Comparison of ENCODE assay signal across 1 fruit fly cellular context in the genomic region with DNA sequence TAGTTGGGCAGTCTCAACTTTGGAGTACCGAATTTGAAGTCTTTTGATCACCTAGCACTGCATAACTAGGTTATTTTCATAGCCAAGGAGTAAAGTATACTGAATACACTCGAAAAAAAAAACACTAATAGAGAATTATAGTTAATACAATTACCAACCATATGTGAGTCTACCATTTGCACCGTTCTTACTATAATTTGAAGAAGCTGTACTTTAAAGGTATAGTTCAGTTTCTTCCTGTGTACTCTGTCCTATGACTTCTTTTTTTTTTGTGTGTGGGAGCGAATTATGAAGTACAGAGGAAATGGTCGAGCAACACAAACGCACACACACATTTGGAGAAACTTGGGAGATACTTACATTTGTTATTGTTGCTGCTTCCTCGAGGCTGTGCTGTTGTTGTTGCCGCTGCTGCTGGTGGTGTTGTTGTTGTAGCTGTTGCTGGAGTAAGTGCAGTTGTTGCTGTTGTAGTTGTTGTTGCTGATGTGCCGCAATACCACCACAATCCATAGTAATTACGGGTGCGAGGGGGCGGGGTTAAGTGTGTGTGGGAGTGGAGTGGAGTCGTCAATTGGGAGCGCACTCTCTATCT.
TF ChIP-seq lines count a peak whose summit lies in the region.

No protein-coding gene starts in this region.

TF ChIP-seq in whole organism, embryonic, 481 proteins besides CTCF, POLR2A, EP300 and RAD21 (continued from another document and continues in another):
- TF ChIP-seq CG2120 (GFP tag; optimal IDR thresholded peaks at IDR 0.05; lab: Kevin White, UChicago), result peak; percentile 74
- TF ChIP-seq CG8089 (GFP tag; optimal IDR thresholded peaks at IDR 0.05; lab: Kevin White, UChicago), result peak; percentile 95
- TF ChIP-seq fru (optimal IDR thresholded peaks at IDR 0.05; lab: Kevin White, UChicago), result no peak
- peak; percentile 49 for TF ChIP-seq NFAT (GFP tag; IDR thresholded peaks at IDR 0.05; lab: Robert Waterston, UW)
- TF ChIP-seq tx (GFP tag; optimal IDR thresholded peaks at IDR 0.05; lab: Kevin White, UChicago), result peak; percentile 86
- TF ChIP-seq Fer2 (tag; optimal IDR thresholded peaks at IDR 0.05; lab: Kevin White, UChicago), result no peak
- TF ChIP-seq CG30020 (tag; optimal IDR thresholded peaks at IDR 0.05; lab: Kevin White, UChicago), result no peak
- TF ChIP-seq BtbVII (GFP tag; optimal IDR thresholded peaks at IDR 0.05; lab: Kevin White, UChicago), result peak; percentile 71
- peak; percentile 52 for TF ChIP-seq klu (GFP tag; IDR thresholded peaks at IDR 0.05; lab: Robert Waterston, UW)
- peak; percentile 93 for TF ChIP-seq dmrt99B (tag; optimal IDR thresholded peaks at IDR 0.05; lab: Kevin White, UChicago)
- TF ChIP-seq CG7372 (GFP tag; IDR thresholded peaks at IDR 0.05; lab: Robert Waterston, UW), result peak; percentile 69
- peak; percentile 82 for TF ChIP-seq CG18599 (GFP tag; optimal IDR thresholded peaks at IDR 0.05; lab: Kevin White, UChicago)
- peak; percentile 66 for TF ChIP-seq CG10147 (GFP tag; optimal IDR thresholded peaks at IDR 0.05; lab: Kevin White, UChicago)
- TF ChIP-seq mld (GFP tag; IDR thresholded peaks at IDR 0.05; lab: Robert Waterston, UW; ENCODE audit: partially characterized antibody), result no peak
- peak; percentile 77 for TF ChIP-seq CG14050 (GFP tag; IDR thresholded peaks at IDR 0.05; lab: Robert Waterston, UW)
- peak; percentile 90 for TF ChIP-seq CG9609 (GFP tag; optimal IDR thresholded peaks at IDR 0.05; lab: Kevin White, UChicago)
- TF ChIP-seq pho (GFP tag; optimal IDR thresholded peaks at IDR 0.05; lab: Kevin White, UChicago), result peak; percentile 65
- TF ChIP-seq zen2 (GFP tag; IDR thresholded peaks at IDR 0.05; lab: Robert Waterston, UW; ENCODE audit: partially characterized antibody), result no peak
- TF ChIP-seq bowl (GFP tag; IDR thresholded peaks at IDR 0.05; lab: Robert Waterston, UW), result peak; percentile 26; the same call in 1 of the 2 replicates
- TF ChIP-seq Hand (GFP tag; optimal IDR thresholded peaks at IDR 0.05; lab: Kevin White, UChicago), result no peak
- peak; percentile 73 for TF ChIP-seq grau (tag; optimal IDR thresholded peaks at IDR 0.05; lab: Kevin White, UChicago)
- TF ChIP-seq aop (GFP tag; IDR thresholded peaks at IDR 0.05; lab: Robert Waterston, UW), result peak; percentile 62
- peak; percentile 13 for TF ChIP-seq CG15514 (GFP tag; optimal IDR thresholded peaks at IDR 0.05; lab: Kevin White, UChicago)
- TF ChIP-seq dpn (GFP tag; optimal IDR thresholded peaks at IDR 0.05; lab: Kevin White, UChicago), result peak; percentile 89 to 91
- TF ChIP-seq Oaz (GFP tag; IDR thresholded peaks at IDR 0.05; lab: Robert Waterston, UW), result peak; percentile 71
- TF ChIP-seq tgo (GFP tag; IDR thresholded peaks at IDR 0.05; lab: Robert Waterston, UW), result peak; percentile 83
- no peak for TF ChIP-seq ftz-f1 (GFP tag; optimal IDR thresholded peaks at IDR 0.05; lab: Kevin White, UChicago)
- no peak for TF ChIP-seq sc (optimal IDR thresholded peaks at IDR 0.05; lab: Kevin White, UChicago)
- TF ChIP-seq sc (GFP tag; optimal IDR thresholded peaks at IDR 0.05; lab: Kevin White, UChicago), result peak; percentile 93
- no peak for TF ChIP-seq CG8478 (optimal IDR thresholded peaks at IDR 0.05; lab: Kevin White, UChicago)
- peak; percentile 50 for TF ChIP-seq run (tag; optimal IDR thresholded peaks at IDR 0.05; lab: Kevin White, UChicago)
- TF ChIP-seq CG11456 (GFP tag; IDR thresholded peaks at IDR 0.05; lab: Robert Waterston, UW), result peak; percentile 77
- peak; percentile 10 for TF ChIP-seq CG6765 (GFP tag; optimal IDR thresholded peaks at IDR 0.05; lab: Kevin White, UChicago)
- peak; percentile 42 for TF ChIP-seq fd3F (GFP tag; optimal IDR thresholded peaks at IDR 0.05; lab: Kevin White, UChicago)
- TF ChIP-seq D (optimal IDR thresholded peaks at IDR 0.05; lab: Kevin White, UChicago), result no peak
- peak; percentile 95 for TF ChIP-seq D (GFP tag; optimal IDR thresholded peaks at IDR 0.05; lab: Kevin White, UChicago)
- TF ChIP-seq Hr51 (GFP tag; optimal IDR thresholded peaks at IDR 0.05; lab: Kevin White, UChicago), result peak; percentile 83 to 90
- no peak for TF ChIP-seq HLH4C (GFP tag; IDR thresholded peaks at IDR 0.05; lab: Robert Waterston, UW; ENCODE audit: partially characterized antibody)
- TF ChIP-seq Neu2 (GFP tag; optimal IDR thresholded peaks at IDR 0.05; lab: Kevin White, UChicago; ENCODE audit: borderline replicate concordance), result peak; percentile 54
- peak; percentile 63 for TF ChIP-seq CG3281 (GFP tag; optimal IDR thresholded peaks at IDR 0.05; lab: Kevin White, UChicago)
- peak; percentile 52 for TF ChIP-seq CG10274 (GFP tag; optimal IDR thresholded peaks at IDR 0.05; lab: Kevin White, UChicago)
- no peak for TF ChIP-seq insv (GFP tag; optimal IDR thresholded peaks at IDR 0.05; lab: Kevin White, UChicago)
- peak; percentile 63 for TF ChIP-seq caup (GFP tag; optimal IDR thresholded peaks at IDR 0.05; lab: Kevin White, UChicago; ENCODE audit: severe bottlenecking)
- peak; percentile 90 for TF ChIP-seq CG10462 (GFP tag; optimal IDR thresholded peaks at IDR 0.05; lab: Kevin White, UChicago)
- TF ChIP-seq crc (GFP tag; optimal IDR thresholded peaks at IDR 0.05; lab: Kevin White, UChicago), result peak; percentile 83
- peak; percentile 96 for TF ChIP-seq fd96Cb (tag; optimal IDR thresholded peaks at IDR 0.05; lab: Kevin White, UChicago)
- TF ChIP-seq pan (optimal IDR thresholded peaks at IDR 0.05; lab: Kevin White, UChicago), result no peak
- TF ChIP-seq pan (GFP tag; optimal IDR thresholded peaks at IDR 0.05 in 1 of 2, IDR thresholded peaks at IDR 0.05 in 1 of 2), result peak in 1 of 2 experiments; percentile 90
- TF ChIP-seq cad (GFP tag; optimal IDR thresholded peaks at IDR 0.05; lab: Kevin White, UChicago), result no peak
- TF ChIP-seq Ada2b (GFP tag; IDR thresholded peaks at IDR 0.05; lab: Robert Waterston, UW), result peak; percentile 86
- TF ChIP-seq CG9797 (GFP tag; optimal IDR thresholded peaks at IDR 0.05; lab: Kevin White, UChicago), result no peak
- TF ChIP-seq h (optimal IDR thresholded peaks at IDR 0.05; lab: Kevin White, UChicago), result no peak
- TF ChIP-seq D19B (GFP tag; optimal IDR thresholded peaks at IDR 0.05; lab: Kevin White, UChicago), result peak; percentile 49
- no peak for TF ChIP-seq Hey (tag; optimal IDR thresholded peaks at IDR 0.05; lab: Kevin White, UChicago)
- TF ChIP-seq CG18476 (GFP tag; optimal IDR thresholded peaks at IDR 0.05; lab: Kevin White, UChicago), result peak; percentile 76
- TF ChIP-seq CG30431 (GFP tag; optimal IDR thresholded peaks at IDR 0.05; lab: Kevin White, UChicago), result peak; percentile 94
- peak; percentile 89 for TF ChIP-seq ems (GFP tag; optimal IDR thresholded peaks at IDR 0.05; lab: Kevin White, UChicago)
- peak; percentile 31; the same call in 1 of the 3 replicates for TF ChIP-seq jigr1 (GFP tag; IDR thresholded peaks at IDR 0.05; lab: Robert Waterston, UW)
- TF ChIP-seq sima (GFP tag; optimal IDR thresholded peaks at IDR 0.05; lab: Kevin White, UChicago), result peak; percentile 81
- TF ChIP-seq CG31388 (GFP tag; optimal IDR thresholded peaks at IDR 0.05; lab: Kevin White, UChicago), result peak; percentile 73
- TF ChIP-seq Dip2 (GFP tag; IDR thresholded peaks at IDR 0.05; lab: Robert Waterston, UW), result no peak
- TF ChIP-seq Trl (optimal IDR thresholded peaks at IDR 0.05; lab: Kevin White, UChicago), result no peak
- peak; percentile 89 for TF ChIP-seq Trl (GFP tag; optimal IDR thresholded peaks at IDR 0.05; lab: Kevin White, UChicago)
- peak; percentile 95 for TF ChIP-seq CG14710 (tag; optimal IDR thresholded peaks at IDR 0.05; lab: Kevin White, UChicago)
- TF ChIP-seq schlank (tag; optimal IDR thresholded peaks at IDR 0.05; lab: Kevin White, UChicago), result no peak
- peak; percentile 50 for TF ChIP-seq CG9932 (GFP tag; IDR thresholded peaks at IDR 0.05; lab: Robert Waterston, UW)
- TF ChIP-seq slp2 (GFP tag; optimal IDR thresholded peaks at IDR 0.05; lab: Kevin White, UChicago), result peak; percentile 93
- peak; percentile 73 for TF ChIP-seq dm (GFP tag; optimal IDR thresholded peaks at IDR 0.05; lab: Kevin White, UChicago)
- peak; percentile 80 for TF ChIP-seq org-1 (GFP tag; optimal IDR thresholded peaks at IDR 0.05; lab: Kevin White, UChicago)
- TF ChIP-seq CG7786 (GFP tag; optimal IDR thresholded peaks at IDR 0.05; lab: Kevin White, UChicago), result peak; percentile 91
- peak; percentile 62 for TF ChIP-seq stwl (tag; optimal IDR thresholded peaks at IDR 0.05; lab: Kevin White, UChicago)
- TF ChIP-seq Gsc (GFP tag; IDR thresholded peaks at IDR 0.05; lab: Robert Waterston, UW), result peak; percentile 81
- peak; percentile 94 for TF ChIP-seq CG10959 (GFP tag; IDR thresholded peaks at IDR 0.05; lab: Robert Waterston, UW)
- TF ChIP-seq CG2889 (GFP tag; IDR thresholded peaks at IDR 0.05; lab: Robert Waterston, UW), result peak; percentile 66; the same call in 2 of the 3 replicates
- peak; percentile 26 for TF ChIP-seq zfh2 (GFP tag; optimal IDR thresholded peaks at IDR 0.05; lab: Kevin White, UChicago)
- peak; percentile 68 for TF ChIP-seq CG9817 (tag; optimal IDR thresholded peaks at IDR 0.05; lab: Kevin White, UChicago)
- peak; percentile 85 for TF ChIP-seq lab (GFP tag; optimal IDR thresholded peaks at IDR 0.05; lab: Kevin White, UChicago)
- TF ChIP-seq Nf-YB (GFP tag; optimal IDR thresholded peaks at IDR 0.05; lab: Kevin White, UChicago), result peak; percentile 72
- TF ChIP-seq Hr39 (optimal IDR thresholded peaks at IDR 0.05; lab: Kevin White, UChicago), result no peak
- no peak for TF ChIP-seq pita (GFP tag; optimal IDR thresholded peaks at IDR 0.05; lab: Kevin White, UChicago)
- no peak for TF ChIP-seq bigmax (GFP tag; optimal IDR thresholded peaks at IDR 0.05; lab: Kevin White, UChicago)
- TF ChIP-seq Hr78 (GFP tag; optimal IDR thresholded peaks at IDR 0.05; lab: Kevin White, UChicago), result peak in 1 of 2 experiments; percentile 74
- peak; percentile 93 for TF ChIP-seq CG30403 (GFP tag; optimal IDR thresholded peaks at IDR 0.05; lab: Kevin White, UChicago)
- peak; percentile 60; the same call in 1 of the 2 replicates for TF ChIP-seq CG3847 (GFP tag; IDR thresholded peaks at IDR 0.05; lab: Robert Waterston, UW)
- no peak for TF ChIP-seq Doc3 (GFP tag; IDR thresholded peaks at IDR 0.05; lab: Robert Waterston, UW; ENCODE audit: partially characterized antibody)
- peak; percentile 68 for TF ChIP-seq Atf6 (GFP tag; IDR thresholded peaks at IDR 0.05; lab: Robert Waterston, UW)
- peak; percentile 45 for TF ChIP-seq HLHmδ (GFP tag; optimal IDR thresholded peaks at IDR 0.05; lab: Kevin White, UChicago)
- no peak for TF ChIP-seq Dll (GFP tag; IDR thresholded peaks at IDR 0.05; lab: Robert Waterston, UW; ENCODE audit: partially characterized antibody)
- TF ChIP-seq Dbx (GFP tag; IDR thresholded peaks at IDR 0.05; lab: Robert Waterston, UW), result no peak
- TF ChIP-seq Bteb2 (GFP tag; optimal IDR thresholded peaks at IDR 0.05; lab: Kevin White, UChicago), result peak; percentile 83
- peak; percentile 92 for TF ChIP-seq ATbp (GFP tag; optimal IDR thresholded peaks at IDR 0.05; lab: Kevin White, UChicago)
- TF ChIP-seq cwo (GFP tag; optimal IDR thresholded peaks at IDR 0.05; lab: Kevin White, UChicago), result peak; percentile 65
- peak; percentile 79 for TF ChIP-seq CG17829 (tag; optimal IDR thresholded peaks at IDR 0.05; lab: Kevin White, UChicago)
- peak; percentile 88 for TF ChIP-seq lilli (GFP tag; optimal IDR thresholded peaks at IDR 0.05; lab: Kevin White, UChicago)
- peak; percentile 89 for TF ChIP-seq CG12219 (GFP tag; optimal IDR thresholded peaks at IDR 0.05; lab: Kevin White, UChicago)
- TF ChIP-seq HmgD (GFP tag; optimal IDR thresholded peaks at IDR 0.05; lab: Kevin White, UChicago), result peak; percentile 64
- peak; percentile 88 for TF ChIP-seq E2f1 (GFP tag; IDR thresholded peaks at IDR 0.05; lab: Robert Waterston, UW)
- TF ChIP-seq cato (GFP tag; optimal IDR thresholded peaks at IDR 0.05; lab: Kevin White, UChicago; ENCODE audit: borderline replicate concordance), result peak; percentile 87
- TF ChIP-seq sna (GFP tag; IDR thresholded peaks at IDR 0.05; lab: Robert Waterston, UW; ENCODE audit: partially characterized antibody), result no peak
- no peak for TF ChIP-seq CG34224 (GFP tag; IDR thresholded peaks at IDR 0.05; lab: Robert Waterston, UW; ENCODE audit: partially characterized antibody)
- TF ChIP-seq ro (GFP tag; IDR thresholded peaks at IDR 0.05; lab: Robert Waterston, UW), result peak; percentile 67
- peak; percentile 83 for TF ChIP-seq NK7.1 (GFP tag; optimal IDR thresholded peaks at IDR 0.05; lab: Kevin White, UChicago)
- TF ChIP-seq br (optimal IDR thresholded peaks at IDR 0.05; lab: Kevin White, UChicago), result no peak
- TF ChIP-seq CG32767 (GFP tag; IDR thresholded peaks at IDR 0.05; lab: Robert Waterston, UW), result peak; percentile 76
- no peak for TF ChIP-seq ato (GFP tag; IDR thresholded peaks at IDR 0.05; lab: Robert Waterston, UW; ENCODE audit: partially characterized antibody)
- peak; percentile 88 for TF ChIP-seq CG15601 (tag; optimal IDR thresholded peaks at IDR 0.05; lab: Kevin White, UChicago)
- peak; percentile 81 for TF ChIP-seq maf-S (GFP tag; optimal IDR thresholded peaks at IDR 0.05; lab: Kevin White, UChicago)
- TF ChIP-seq Antp (GFP tag; optimal IDR thresholded peaks at IDR 0.05; lab: Kevin White, UChicago), result peak; percentile 87
- no peak for TF ChIP-seq Deaf1 (tag; optimal IDR thresholded peaks at IDR 0.05; lab: Kevin White, UChicago)
- peak; percentile 86 for TF ChIP-seq CG6689 (GFP tag; IDR thresholded peaks at IDR 0.05; lab: Robert Waterston, UW)
- no peak for TF ChIP-seq CG1832 (GFP tag; optimal IDR thresholded peaks at IDR 0.05; lab: Kevin White, UChicago)
- TF ChIP-seq CG9437 (GFP tag; optimal IDR thresholded peaks at IDR 0.05; lab: Kevin White, UChicago), result peak; percentile 81
- peak; percentile 87 for TF ChIP-seq CG13424 (tag; optimal IDR thresholded peaks at IDR 0.05; lab: Kevin White, UChicago)
- TF ChIP-seq abd-A (tag; optimal IDR thresholded peaks at IDR 0.05; lab: Kevin White, UChicago), result no peak
- 0 out of 2 replicates have a peak, but pooled peaks have one; percentile 39 for TF ChIP-seq toy (GFP tag; IDR thresholded peaks at IDR 0.05; lab: Robert Waterston, UW)
- peak; percentile 95 for TF ChIP-seq Xrp1 (GFP tag; IDR thresholded peaks at IDR 0.05; lab: Robert Waterston, UW)
- peak; percentile 89 for TF ChIP-seq CG1647 (GFP tag; optimal IDR thresholded peaks at IDR 0.05; lab: Kevin White, UChicago)
- peak; percentile 81 for TF ChIP-seq CG18619 (GFP tag; optimal IDR thresholded peaks at IDR 0.05; lab: Kevin White, UChicago)
- peak; percentile 55; the same call in 1 of the 2 replicates for TF ChIP-seq CG43689 (GFP tag; IDR thresholded peaks at IDR 0.05; lab: Robert Waterston, UW)
- TF ChIP-seq cg (GFP tag; optimal IDR thresholded peaks at IDR 0.05; lab: Kevin White, UChicago), result peak; percentile 76
- TF ChIP-seq kay (GFP tag; optimal IDR thresholded peaks at IDR 0.05; lab: Kevin White, UChicago), result peak; percentile 80
- peak; percentile 84 for TF ChIP-seq wor (GFP tag; IDR thresholded peaks at IDR 0.05; lab: Robert Waterston, UW)
- no peak for TF ChIP-seq CG15011 (GFP tag; optimal IDR thresholded peaks at IDR 0.05; lab: Kevin White, UChicago)
